Fruit fly (Drosophila melanogaster) whole organism, wandering third instar larva: ENCODE measurements around the gene CG11741.

Source experiments
- Abd-B ChIP-seq: fragments of >200 bp; optimal IDR thresholded peaks from 2 replicates; lab custom pipeline; 2017; ENCODE audit warnings: missing biosample characterization, missing genetic modification characterization
- CG32264 ChIP-seq: fragments of 200-800 bp; sonication (Bioruptor generic); optimal IDR thresholded peaks from 2 replicates; lab custom pipeline; 2016; ENCODE audit warnings: missing biosample characterization, missing genetic modification characterization
- CG9705 ChIP-seq: fragments of 200-800 bp; sonication (Bioruptor generic); optimal IDR thresholded peaks from 2 replicates; lab custom pipeline; 2018; ENCODE audit warnings: missing biosample characterization, mild to moderate bottlenecking, missing genetic modification characterization
- CrebA ChIP-seq: fragments of 200-800 bp; sonication (Bioruptor generic); optimal IDR thresholded peaks from 2 replicates; lab custom pipeline; 2016; ENCODE audit warnings: missing biosample characterization, mild to moderate bottlenecking, missing genetic modification characterization, borderline replicate concordance
- Dfd ChIP-seq: fragments of >200 bp; optimal IDR thresholded peaks from 2 replicates; lab custom pipeline; 2017; ENCODE audit warnings: missing biosample characterization, missing genetic modification characterization
- Dif ChIP-seq: fragments of 200-275, 200-300 bp; sonication (Bioruptor generic); optimal IDR thresholded peaks from 2 replicates; lab custom pipeline; 2018; ENCODE audit warnings: missing biosample characterization, missing genetic modification characterization; ENCODE audit not compliant: partially characterized antibody
- GATAd ChIP-seq: sonication (Bioruptor generic); optimal IDR thresholded peaks from 2 replicates; lab custom pipeline; 2016; ENCODE audit warnings: missing biosample characterization, missing genetic modification characterization
- HLH106 ChIP-seq: fragments of 200-800 bp; optimal IDR thresholded peaks from 3 replicates; lab custom pipeline; 2019; ENCODE audit warnings: missing biosample characterization, mild to moderate bottlenecking, missing genetic modification characterization, moderate library complexity
- Hnf4 ChIP-seq: fragments of 200-800 bp; sonication (Bioruptor generic); optimal IDR thresholded peaks from 2 replicates; lab custom pipeline; 2016; ENCODE audit warnings: missing biosample characterization, mild to moderate bottlenecking, missing genetic modification characterization
- Hr78 ChIP-seq: fragments of >200 bp; optimal IDR thresholded peaks from 2 replicates; lab custom pipeline; 2017; ENCODE audit warnings: missing biosample characterization, missing genetic modification characterization
- Hr83 ChIP-seq: fragments of 200-300 bp; sonication (Bioruptor generic); optimal IDR thresholded peaks from 2 replicates; lab custom pipeline; 2016; ENCODE audit warnings: missing biosample characterization, mild to moderate bottlenecking, missing genetic modification characterization, moderate library complexity; ENCODE audit not compliant: poor library complexity, severe bottlenecking
- Mio ChIP-seq: sonication (Bioruptor generic); optimal IDR thresholded peaks from 2 replicates; lab custom pipeline; 2016; ENCODE audit warnings: missing biosample characterization, missing genetic modification characterization
- Myc ChIP-seq: fragments of >200 bp; optimal IDR thresholded peaks from 2 replicates; lab custom pipeline; 2017
- N ChIP-seq: fragments of >200 bp; optimal IDR thresholded peaks from 2 replicates; lab custom pipeline; 2018; ENCODE audit warnings: missing biosample characterization, missing external identifiers, missing genetic modification characterization
- OdsH ChIP-seq: fragments of 200-800 bp; sonication (Bioruptor generic); optimal IDR thresholded peaks from 2 replicates; lab custom pipeline; 2016; ENCODE audit warnings: missing biosample characterization, mild to moderate bottlenecking, missing genetic modification characterization
- Rel ChIP-seq, 2 experiments: fragments of 200-800 bp; sonication (Bioruptor generic) in 1 of 2; optimal IDR thresholded peaks; 2 replicates in 1 of 2; 3 replicates in 1 of 2; lab custom pipeline; 2016 to 2019; ENCODE audit warnings: mild to moderate bottlenecking in 2 of 2, missing biosample characterization in 2 of 2, missing genetic modification characterization in 2 of 2, moderate library complexity in 1 of 2
- Sp1 ChIP-seq: fragments of 200-800 bp; sonication (Bioruptor generic); optimal IDR thresholded peaks from 3 replicates; lab custom pipeline; 2019; ENCODE audit warnings: missing biosample characterization, mild to moderate bottlenecking, missing genetic modification characterization, moderate library complexity
- Vsx2 ChIP-seq: fragments of 200-300, 225-300 bp; sonication (Bioruptor generic); optimal IDR thresholded peaks from 2 replicates; lab custom pipeline; 2018; ENCODE audit warnings: missing biosample characterization, missing genetic modification characterization; ENCODE audit not compliant: partially characterized antibody
- br ChIP-seq: fragments of 200-800 bp; sonication (Bioruptor generic); optimal IDR thresholded peaks from 2 replicates; lab custom pipeline; 2016; ENCODE audit warnings: missing biosample characterization, missing genetic modification characterization
- brk ChIP-seq: fragments of 200-800 bp; sonication (Bioruptor generic); optimal IDR thresholded peaks from 2 replicates; lab custom pipeline; 2016; ENCODE audit warnings: missing biosample characterization, mild to moderate bottlenecking, missing genetic modification characterization
- dl ChIP-seq, 2 experiments: fragments of 175-275, 200-275 bp in 1 of 2; fragments of 200-275 bp in 1 of 2; sonication (Bioruptor generic); optimal IDR thresholded peaks; lab custom pipeline; 2018; ENCODE audit warnings: mild to moderate bottlenecking in 2 of 2, missing biosample characterization in 2 of 2, missing genetic modification characterization in 2 of 2, moderate library complexity in 2 of 2; ENCODE audit not compliant: partially characterized antibody in 2 of 2, insufficient read depth in 1 of 2
- dmrt93B ChIP-seq: fragments of 200-800 bp; sonication (Bioruptor generic); optimal IDR thresholded peaks from 2 replicates; lab custom pipeline; 2018; ENCODE audit warnings: missing biosample characterization, mild to moderate bottlenecking, missing genetic modification characterization
- dsf ChIP-seq: sonication (Bioruptor generic); optimal IDR thresholded peaks from 2 replicates; lab custom pipeline; 2016; ENCODE audit warnings: missing biosample characterization, missing genetic modification characterization, borderline replicate concordance
- ey ChIP-seq: fragments of 200-800 bp; sonication (Bioruptor generic); optimal IDR thresholded peaks from 2 replicates; lab custom pipeline; 2016; ENCODE audit warnings: missing biosample characterization, missing genetic modification characterization
- foxo ChIP-seq, 2 experiments: fragments of 200-800 bp; sonication (Bioruptor generic); optimal IDR thresholded peaks; 2 replicates in 1 of 2; 3 replicates in 1 of 2; lab custom pipeline; 2016 to 2017; ENCODE audit warnings: missing biosample characterization in 2 of 2, missing genetic modification characterization in 2 of 2
- fru ChIP-seq: fragments of 200-800 bp; sonication (Bioruptor generic); optimal IDR thresholded peaks from 3 replicates; lab custom pipeline; 2016; ENCODE audit warnings: missing biosample characterization, mild to moderate bottlenecking, missing genetic modification characterization
- h ChIP-seq: fragments of 200-800 bp; sonication (Bioruptor generic); optimal IDR thresholded peaks from 3 replicates; lab custom pipeline; 2016; ENCODE audit warnings: missing biosample characterization, mild to moderate bottlenecking, missing genetic modification characterization
- jim ChIP-seq: fragments of 175-275, 200-325 bp; sonication (Bioruptor generic); optimal IDR thresholded peaks from 2 replicates; lab custom pipeline; 2016; ENCODE audit warnings: missing biosample characterization, mild to moderate bottlenecking, missing genetic modification characterization
- lola ChIP-seq: fragments of >200 bp; optimal IDR thresholded peaks from 2 replicates; lab custom pipeline; 2017; ENCODE audit warnings: missing biosample characterization, missing genetic modification characterization
- pan ChIP-seq: fragments of >200 bp; optimal IDR thresholded peaks from 2 replicates; lab custom pipeline; 2017
- psq ChIP-seq: fragments of 200-800 bp; sonication (Bioruptor generic); optimal IDR thresholded peaks from 3 replicates; lab custom pipeline; 2017; ENCODE audit warnings: missing biosample characterization, mild to moderate bottlenecking, missing genetic modification characterization, moderate library complexity
- rgr ChIP-seq: fragments of 200-800 bp; sonication (Bioruptor generic); optimal IDR thresholded peaks from 3 replicates; lab custom pipeline; 2016; ENCODE audit warnings: missing biosample characterization, mild to moderate bottlenecking, missing genetic modification characterization
- sage ChIP-seq: fragments of 200-800 bp; sonication (Bioruptor generic); optimal IDR thresholded peaks from 2 replicates; lab custom pipeline; 2016; ENCODE audit warnings: missing biosample characterization, mild to moderate bottlenecking, missing genetic modification characterization
- sv ChIP-seq: fragments of 200-800 bp; sonication (Bioruptor generic); optimal IDR thresholded peaks from 3 replicates; lab custom pipeline; 2016; ENCODE audit warnings: missing biosample characterization, missing genetic modification characterization
- tai ChIP-seq: sonication (Bioruptor generic); optimal IDR thresholded peaks from 2 replicates; lab custom pipeline; 2016; ENCODE audit warnings: missing biosample characterization, missing genetic modification characterization
- usp ChIP-seq: fragments of >200 bp; optimal IDR thresholded peaks from 2 replicates; lab custom pipeline; 2017; ENCODE audit warnings: missing biosample characterization, missing genetic modification characterization
- woc ChIP-seq: sonication (Bioruptor generic); optimal IDR thresholded peaks from 2 replicates; lab custom pipeline; 2016; ENCODE audit warnings: missing biosample characterization, mild to moderate bottlenecking, missing genetic modification characterization

Gene CG11741

DNA sequence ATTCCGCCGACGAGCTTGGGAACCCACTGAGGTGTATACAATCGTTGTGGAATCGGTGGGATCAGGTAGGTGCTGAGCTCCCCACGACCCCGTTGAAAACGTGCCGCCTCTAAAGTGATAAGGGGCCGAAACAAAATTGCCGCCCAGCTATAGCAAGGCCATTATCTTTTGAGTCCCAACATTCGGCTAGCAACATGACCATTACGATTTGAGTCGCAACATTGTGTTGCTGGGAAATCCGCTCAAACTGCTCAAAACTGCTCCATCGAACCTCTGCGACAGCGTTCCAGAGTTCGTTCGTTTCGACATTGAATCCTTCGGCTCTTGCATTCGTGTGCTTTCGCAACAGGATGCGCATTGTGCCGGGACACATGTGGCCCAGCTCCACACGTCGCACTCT, at the start of gene CG11741:
TSS of gene CG11741 (minus strand) at position 16 of the 400 bp plus-strand sequence.
- TF ChIP-seq dmrt93B (no peak), pan (no peak), rgr (GFP tag; lab: Kevin White, UChicago) (no peak), OdsH (GFP tag; lab: Kevin White, UChicago) (no peak), ey (GFP tag; lab: Kevin White, UChicago) (no peak), sage (GFP tag; lab: Kevin White, UChicago) (no peak), Vsx2 (GFP tag; lab: Kevin White, UChicago) (no peak), CG32264 (no peak), GATAd (GFP tag; lab: Kevin White, UChicago) (no peak), Dfd (no peak), Hr78 (GFP tag; lab: Kevin White, UChicago) (no peak), dsf (GFP tag; lab: Kevin White, UChicago) (no peak), Hr83 (GFP tag; lab: Kevin White, UChicago) (no peak), usp (no peak), Dif (GFP tag; lab: Kevin White, UChicago) (no peak)

DNA sequence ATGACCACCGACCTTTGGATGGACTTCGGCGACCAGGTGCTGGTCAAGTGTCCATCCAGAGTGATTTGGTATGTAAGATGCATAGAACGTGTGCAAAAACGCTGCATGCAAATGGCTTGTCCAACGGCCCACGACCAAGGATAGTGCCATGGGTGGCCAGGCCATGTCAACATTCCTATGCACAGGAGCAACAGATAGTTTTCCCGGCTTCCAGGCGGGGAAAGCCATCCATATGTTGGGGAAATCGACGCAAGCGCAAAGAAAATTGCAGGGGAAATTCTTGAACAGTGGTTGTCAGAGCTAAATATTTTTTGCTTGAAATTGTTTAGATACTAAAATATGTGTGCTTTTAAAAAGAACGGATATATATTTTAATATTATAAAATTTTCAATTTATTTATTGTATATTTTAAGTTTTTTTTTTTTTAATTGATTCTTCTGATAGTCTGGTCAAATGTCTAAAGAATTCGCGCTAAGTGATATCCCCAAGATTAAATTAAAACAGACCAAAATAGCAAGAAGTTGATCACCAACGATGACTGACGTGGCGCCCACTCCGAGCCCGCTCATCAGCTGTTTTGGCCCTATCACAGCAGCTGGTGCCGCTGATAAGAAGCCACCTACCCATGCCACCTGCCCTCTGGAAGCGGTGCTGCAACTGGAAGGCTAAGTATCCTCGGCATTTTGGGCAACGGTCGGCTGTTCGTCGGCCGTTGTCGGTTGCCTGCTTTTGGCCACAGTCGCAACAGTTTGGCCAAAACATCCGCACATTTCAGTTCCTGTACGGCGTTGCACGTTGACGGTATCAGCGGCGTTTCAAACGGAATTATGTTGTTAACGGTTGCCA, 49.0 kb upstream of the CG11741 start, which contains the start of gene 5-HT2B:
TSS of gene 5-HT2B (plus strand) at position 797 of the 847 bp plus-strand sequence.
- TF ChIP-seq ey (GFP tag; lab: Kevin White, UChicago) (no peak), foxo (GFP tag; optimal IDR thresholded peaks at IDR 0.05; lab: Kevin White, UChicago) (no peak), Sp1 (no peak), dmrt93B (no peak)
- TF ChIP-seq, all 38 proteins: peak for 0

DNA sequence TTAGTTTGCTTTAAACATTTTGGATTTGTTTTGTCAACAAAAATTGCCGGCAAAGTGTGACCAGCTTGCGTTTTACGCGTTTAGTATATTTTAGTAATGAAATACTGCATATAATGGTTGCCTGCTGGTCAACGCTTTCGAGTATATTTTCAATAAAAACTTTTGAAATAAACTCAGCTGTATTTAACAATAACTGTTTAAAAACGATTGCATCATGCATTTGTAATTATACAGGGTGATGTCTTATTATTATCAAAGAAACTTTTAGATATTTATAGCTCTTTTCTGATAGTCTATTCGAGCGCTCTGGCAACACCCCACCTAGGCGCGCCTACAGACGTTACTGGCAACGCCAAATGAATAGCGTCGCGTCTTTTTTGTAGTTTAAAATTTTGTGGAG, 35.1 kb upstream of the CG11741 start, which contains the start of gene Cenp-C:
TSS of gene Cenp-C (plus strand) at position 332 of the 400 bp plus-strand sequence.
- TF ChIP-seq Hr78 (GFP tag; lab: Kevin White, UChicago), result no peak
- no peak for TF ChIP-seq lola (GFP tag; lab: Kevin White, UChicago)
- no peak for TF ChIP-seq sv (GFP tag; lab: Kevin White, UChicago)
- peak; percentile 36 for TF ChIP-seq rgr (GFP tag; lab: Kevin White, UChicago)
- no peak for TF ChIP-seq Dfd
- peak; percentile 51 for TF ChIP-seq Hnf4 (GFP tag; lab: Kevin White, UChicago)
- no peak for TF ChIP-seq CrebA (GFP tag; lab: Kevin White, UChicago)
- no peak for TF ChIP-seq dl (GFP tag; optimal IDR thresholded peaks at IDR 0.05; lab: Kevin White, UChicago; ENCODE audit: insufficient read depth in 1 of 2, partially characterized antibody in 2 of 2)
- peak; percentile 5 for TF ChIP-seq ey (GFP tag; lab: Kevin White, UChicago)
- no peak for TF ChIP-seq Mio (GFP tag; lab: Kevin White, UChicago)
- no peak for TF ChIP-seq Dif (GFP tag; lab: Kevin White, UChicago)
- TF ChIP-seq N (GFP tag; lab: Kevin White, UChicago), result no peak
- TF ChIP-seq Sp1, result no peak
- peak in 1 of 2 experiments; percentile 53 for TF ChIP-seq foxo (GFP tag; optimal IDR thresholded peaks at IDR 0.05; lab: Kevin White, UChicago)
- TF ChIP-seq GATAd (GFP tag; lab: Kevin White, UChicago), result no peak
- peak; percentile 34 for TF ChIP-seq HLH106 (tag; lab: Kevin White, UChicago)
- TF ChIP-seq tai (GFP tag; lab: Kevin White, UChicago), result no peak

DNA sequence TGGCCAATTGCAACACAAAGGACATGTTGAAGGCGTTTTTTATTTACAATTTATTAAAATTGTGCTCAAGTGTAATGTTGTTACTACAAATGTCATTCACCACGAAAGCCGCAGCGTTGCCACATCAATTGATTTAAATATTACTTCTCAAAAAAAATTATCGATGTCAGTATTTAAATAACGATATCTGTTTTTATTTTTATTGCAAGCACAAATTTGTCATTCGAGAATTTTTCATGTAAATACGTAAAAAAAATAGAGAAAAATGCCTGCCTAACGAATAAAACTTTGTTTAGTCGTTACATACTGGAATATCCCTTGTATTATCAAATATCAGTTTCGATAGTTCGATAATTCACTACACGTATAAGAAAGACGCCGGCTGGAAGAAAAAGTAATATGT, 33.8 kb upstream of the CG11741 start, which contains the start of the genes mRpS18A and CG31460:
TSS of gene mRpS18A (minus strand) at position 110 of the 403 bp plus-strand sequence.
TSS of gene CG31460 (plus strand) at position 190 of the 403 bp plus-strand sequence.
- TF ChIP-seq OdsH (GFP tag; lab: Kevin White, UChicago), result no peak
- no peak for TF ChIP-seq dmrt93B
- TF ChIP-seq jim (GFP tag; lab: Kevin White, UChicago), result no peak
- no peak for TF ChIP-seq CG9705 (GFP tag; lab: Kevin White, UChicago)
- TF ChIP-seq dsf (GFP tag; lab: Kevin White, UChicago), result no peak
- TF ChIP-seq dl (GFP tag; optimal IDR thresholded peaks at IDR 0.05; lab: Kevin White, UChicago; ENCODE audit: insufficient read depth in 1 of 2, partially characterized antibody in 2 of 2), result no peak
- no peak for TF ChIP-seq Rel (GFP tag; optimal IDR thresholded peaks at IDR 0.05; lab: Kevin White, UChicago)
- no peak for TF ChIP-seq Rel (tag; optimal IDR thresholded peaks at IDR 0.05; lab: Kevin White, UChicago)
- no peak for TF ChIP-seq N (GFP tag; lab: Kevin White, UChicago)
- TF ChIP-seq br (GFP tag; lab: Kevin White, UChicago), result no peak
- no peak for TF ChIP-seq pan
- TF ChIP-seq rgr (GFP tag; lab: Kevin White, UChicago), result no peak
- TF ChIP-seq foxo (GFP tag; optimal IDR thresholded peaks at IDR 0.05; lab: Kevin White, UChicago), result peak in 1 of 2 experiments; percentile 20
- no peak for TF ChIP-seq Vsx2 (GFP tag; lab: Kevin White, UChicago)
- TF ChIP-seq Abd-B (GFP tag; lab: Kevin White, UChicago), result no peak
- TF ChIP-seq brk, result no peak
- no peak for TF ChIP-seq HLH106 (tag; lab: Kevin White, UChicago)
- TF ChIP-seq Mio (GFP tag; lab: Kevin White, UChicago), result no peak
- no peak for TF ChIP-seq CG32264
- TF ChIP-seq GATAd (GFP tag; lab: Kevin White, UChicago), result no peak
- TF ChIP-seq fru (GFP tag; lab: Kevin White, UChicago), result peak; percentile 89
- no peak for TF ChIP-seq psq (GFP tag; lab: Kevin White, UChicago)
- peak; percentile 13 for TF ChIP-seq h (GFP tag; lab: Kevin White, UChicago)
- no peak for TF ChIP-seq lola (GFP tag; lab: Kevin White, UChicago)
- no peak for TF ChIP-seq woc
- TF ChIP-seq Hnf4 (GFP tag; lab: Kevin White, UChicago), result no peak
- TF ChIP-seq usp, result no peak
- TF ChIP-seq Dfd, result no peak
- TF ChIP-seq Sp1, result no peak
- TF ChIP-seq Hr78 (GFP tag; lab: Kevin White, UChicago), result no peak
- TF ChIP-seq Myc (lab: Kevin White, UChicago), result no peak
- peak; percentile 9 for TF ChIP-seq ey (GFP tag; lab: Kevin White, UChicago)
